Fruit fly (Drosophila melanogaster): ENCODE data around the gene pnt.

Gene pnt

DNA sequence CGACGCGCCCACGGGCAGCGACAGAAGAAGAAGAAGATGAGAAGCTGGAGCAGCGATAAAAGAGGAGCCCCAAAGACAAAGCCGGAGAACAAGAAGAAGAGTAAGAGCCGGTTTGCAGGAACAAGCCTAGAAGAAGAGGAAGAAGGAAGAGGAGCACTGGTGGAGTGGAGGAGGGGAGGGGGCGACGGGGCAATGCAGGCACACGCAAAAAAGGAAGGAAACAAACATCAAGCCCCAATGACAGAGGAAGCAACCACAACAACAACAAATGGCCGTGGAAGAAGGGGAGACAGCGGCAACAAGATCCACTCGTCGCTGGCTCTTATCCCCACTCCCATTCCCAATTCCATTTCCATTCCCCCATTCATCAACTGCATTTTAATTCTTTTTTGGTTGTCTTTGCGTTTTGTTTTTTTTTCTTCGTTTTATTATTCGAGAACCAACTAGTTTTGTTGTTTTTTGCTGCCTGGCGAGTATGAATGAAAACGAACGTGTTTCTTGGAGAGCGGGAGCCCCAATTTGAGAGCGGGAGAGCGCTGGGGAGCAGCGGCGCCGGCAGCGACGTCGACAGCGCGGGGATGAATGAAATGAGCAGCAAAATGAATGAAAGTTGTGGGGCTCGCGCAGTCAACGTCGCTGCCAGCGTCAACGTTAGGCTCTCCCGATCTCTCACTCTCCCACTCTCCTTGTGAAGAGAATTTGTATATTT, 11.8 kb downstream of the pnt start:
- no peak for TF ChIP-seq psq (optimal IDR thresholded peaks at IDR 0.05)

DNA sequence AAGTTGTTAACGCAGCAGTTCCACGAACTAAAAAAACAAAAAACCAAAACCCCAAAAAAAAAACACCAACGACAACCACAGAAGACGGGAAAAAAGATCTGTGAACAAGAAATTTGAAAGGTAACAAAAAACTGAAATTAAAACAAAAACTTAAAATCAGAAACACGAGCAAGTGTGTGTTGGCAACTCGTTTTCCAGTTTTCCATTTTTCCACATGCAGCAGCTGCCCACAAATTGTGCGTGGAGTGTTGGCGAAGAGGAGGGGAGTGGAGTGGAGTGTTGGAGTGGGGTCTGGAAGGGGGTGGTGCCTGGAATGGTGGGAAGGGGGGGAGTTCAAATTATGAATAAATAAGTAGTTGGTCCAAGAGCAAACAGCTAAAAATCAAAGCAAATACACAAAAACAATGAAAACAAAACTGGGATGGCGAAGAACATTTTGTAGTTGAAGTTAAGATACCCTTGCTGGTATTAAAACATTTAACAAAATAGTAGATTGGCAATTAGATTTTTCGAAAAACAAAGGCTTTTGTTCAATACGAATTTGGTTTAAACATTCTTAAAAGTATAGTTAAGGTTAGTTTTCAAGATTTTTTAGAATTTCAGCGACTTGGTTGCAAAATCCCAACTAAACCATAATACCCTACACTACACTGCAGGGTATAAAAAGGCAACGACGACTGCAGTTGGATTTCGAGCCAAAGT, 12.5 kb downstream of the pnt start:
- TF ChIP-seq insv (optimal IDR thresholded peaks at IDR 0.05) = no peak
- TF ChIP-seq Myc (optimal IDR thresholded peaks at IDR 0.05) = no peak
- no peak for TF ChIP-seq Sin3A (optimal IDR thresholded peaks at IDR 0.05)
- TF ChIP-seq ttk (optimal IDR thresholded peaks at IDR 0.05) = no peak
- TF ChIP-seq psq (optimal IDR thresholded peaks at IDR 0.05) = no peak
- no peak for TF ChIP-seq h (optimal IDR thresholded peaks at IDR 0.05)

DNA sequence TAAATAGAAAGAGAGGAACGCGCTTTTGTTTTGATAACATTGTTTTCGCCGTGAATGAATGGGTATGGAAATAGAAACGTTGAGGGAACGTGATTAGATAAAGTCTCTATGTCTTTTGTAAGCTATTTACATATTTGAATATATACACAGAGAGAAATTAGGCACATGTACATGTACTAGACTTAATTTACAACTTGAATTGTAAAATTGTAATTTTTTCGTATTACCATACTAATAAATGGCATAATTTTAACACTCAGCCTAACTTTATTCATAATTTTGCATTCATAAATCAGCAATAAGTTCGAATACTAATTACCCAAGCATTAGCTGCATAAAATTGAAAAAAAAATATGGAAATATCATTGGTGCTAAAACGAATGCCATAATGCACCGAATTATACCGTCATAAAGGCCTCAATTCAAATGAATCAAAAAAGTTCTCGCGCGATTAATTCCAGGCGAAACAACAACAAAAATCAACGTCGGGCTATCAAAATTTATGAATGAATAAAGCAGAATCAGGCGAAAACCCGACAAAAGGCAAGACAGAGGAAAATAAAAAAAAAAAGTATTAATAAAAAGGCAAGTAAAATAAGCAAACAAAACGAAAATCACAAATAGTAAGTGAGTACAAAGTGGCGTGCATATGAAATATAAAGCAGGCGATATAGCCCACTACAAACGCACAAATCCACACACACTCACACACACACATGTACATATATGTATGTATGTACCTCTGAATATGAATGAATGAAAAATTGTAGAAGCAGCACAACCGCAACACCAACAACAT, 13.2 kb downstream of the pnt start:
- TF ChIP-seq psq (optimal IDR thresholded peaks at IDR 0.05) = no peak

- peak; percentile 77 for TF ChIP-seq insv (optimal IDR thresholded peaks at IDR 0.05)
- TF ChIP-seq ttk (optimal IDR thresholded peaks at IDR 0.05) = no peak
- peak; percentile 30 for TF ChIP-seq h (optimal IDR thresholded peaks at IDR 0.05)
Observed at dm6 chr3R:23331865-23332367, 14.1 kb downstream of the pnt start.

DNA sequence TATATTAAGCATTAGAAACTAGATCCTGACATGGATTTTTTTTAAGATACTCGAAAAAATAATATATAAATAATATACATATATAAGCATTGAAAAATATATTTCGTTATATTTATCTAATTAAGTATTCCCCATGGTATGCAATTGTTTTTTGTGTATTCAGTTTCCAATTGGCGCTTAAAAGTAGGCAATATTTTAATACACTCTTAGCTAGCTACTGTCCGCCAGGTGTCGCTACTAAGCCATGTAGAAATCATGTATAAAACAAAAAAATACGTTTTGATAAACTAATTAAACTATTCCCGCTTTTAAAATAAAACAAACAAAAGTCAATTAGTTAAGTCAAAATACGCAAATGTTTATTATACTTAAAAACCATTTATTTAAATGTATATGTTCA, 14.7 kb downstream of the pnt start:
- TF ChIP-seq Myc (optimal IDR thresholded peaks at IDR 0.05) = no peak
- TF ChIP-seq h (optimal IDR thresholded peaks at IDR 0.05) = peak; percentile 100
- no peak for TF ChIP-seq ttk (optimal IDR thresholded peaks at IDR 0.05)
- TF ChIP-seq Sin3A (optimal IDR thresholded peaks at IDR 0.05) = no peak
- TF ChIP-seq insv (optimal IDR thresholded peaks at IDR 0.05) = no peak
- TF ChIP-seq psq (optimal IDR thresholded peaks at IDR 0.05) = no peak

- TF ChIP-seq ttk (optimal IDR thresholded peaks at IDR 0.05) (no peak), psq (optimal IDR thresholded peaks at IDR 0.05) (no peak), insv (optimal IDR thresholded peaks at IDR 0.05) (peak; percentile 74), h (optimal IDR thresholded peaks at IDR 0.05) (peak; percentile 81)
Observed at dm6 chr3R:23327707-23328106, 18.3 kb downstream of the pnt start.

DNA sequence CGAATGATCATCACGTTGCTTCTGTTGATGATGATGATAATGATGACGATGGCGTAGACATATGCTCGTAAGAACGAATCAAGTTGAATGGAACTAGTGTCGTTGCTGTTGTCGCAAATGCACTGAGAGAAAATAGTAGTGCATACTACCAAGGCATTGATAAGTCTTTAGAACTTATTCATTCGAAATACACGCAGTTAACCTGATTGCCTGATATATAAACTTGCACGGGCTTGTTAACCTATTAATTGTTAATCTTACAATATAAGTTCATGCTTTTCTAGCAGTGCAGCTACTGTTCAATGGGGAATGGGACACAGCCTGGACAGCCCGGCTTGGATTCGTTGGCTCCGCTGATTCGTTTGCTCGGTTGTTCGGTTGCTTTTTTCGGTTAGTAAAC, 19.7 kb downstream of the pnt start:
- no peak for TF ChIP-seq Sin3A (optimal IDR thresholded peaks at IDR 0.05)

- TF ChIP-seq insv (optimal IDR thresholded peaks at IDR 0.05) = no peak
Observed at dm6 chr3R:23325710-23326109, 20.3 kb downstream of the pnt start.

DNA sequence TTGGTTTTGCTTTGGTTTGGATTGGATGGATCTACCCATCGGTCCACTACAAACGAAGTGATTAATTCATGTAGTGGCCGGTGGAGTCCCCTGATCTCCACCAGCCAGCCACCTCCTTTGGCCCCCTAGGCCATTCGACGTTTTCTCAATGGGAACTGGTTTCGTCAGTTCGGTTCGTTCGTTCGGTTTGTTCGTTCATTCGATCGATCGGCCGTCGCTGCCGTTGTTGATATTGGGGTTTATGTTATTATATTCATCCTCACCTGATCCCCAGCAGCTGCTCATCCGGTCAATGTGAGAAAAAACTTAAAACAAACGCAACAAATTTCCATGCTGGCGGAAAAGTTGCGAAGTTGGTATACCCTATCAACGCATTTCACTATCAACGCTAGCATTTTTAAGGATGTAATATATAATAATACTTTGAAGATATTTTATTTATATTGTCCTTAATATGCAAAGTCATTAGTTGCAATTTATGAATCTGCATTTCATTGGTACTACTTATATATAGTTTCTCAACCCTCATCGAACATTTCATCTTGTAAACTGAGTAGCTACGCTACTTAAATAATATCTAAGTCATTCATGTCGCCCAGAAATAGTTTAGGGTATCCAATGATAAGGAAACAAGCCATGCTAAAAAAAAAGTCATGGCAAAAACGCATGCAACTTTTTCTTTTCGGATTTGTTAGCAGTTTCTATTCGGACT, 22.2 kb downstream of the pnt start:
- no peak for TF ChIP-seq Myc (optimal IDR thresholded peaks at IDR 0.05)
- TF ChIP-seq Sin3A (optimal IDR thresholded peaks at IDR 0.05) = no peak
- no peak for TF ChIP-seq insv (optimal IDR thresholded peaks at IDR 0.05)
- no peak for TF ChIP-seq psq (optimal IDR thresholded peaks at IDR 0.05)
- no peak for TF ChIP-seq ttk (optimal IDR thresholded peaks at IDR 0.05)

dm6 chr3R:23320251-23320650, 25.7 kb downstream of the pnt start:
- TF ChIP-seq Myc (optimal IDR thresholded peaks at IDR 0.05) (no peak), h (optimal IDR thresholded peaks at IDR 0.05) (peak; percentile 45)

dm6 chr3R:23318928-23319327, 27.0 kb downstream of the pnt start:
- TF ChIP-seq insv (optimal IDR thresholded peaks at IDR 0.05) (no peak), Sin3A (optimal IDR thresholded peaks at IDR 0.05) (no peak), ttk (optimal IDR thresholded peaks at IDR 0.05) (no peak), Myc (optimal IDR thresholded peaks at IDR 0.05) (no peak), h (optimal IDR thresholded peaks at IDR 0.05) (no peak), psq (optimal IDR thresholded peaks at IDR 0.05) (no peak)

dm6 chr3R:23316867-23317266, 29.1 kb downstream of the pnt start:
- TF ChIP-seq h (optimal IDR thresholded peaks at IDR 0.05) = no peak

DNA sequence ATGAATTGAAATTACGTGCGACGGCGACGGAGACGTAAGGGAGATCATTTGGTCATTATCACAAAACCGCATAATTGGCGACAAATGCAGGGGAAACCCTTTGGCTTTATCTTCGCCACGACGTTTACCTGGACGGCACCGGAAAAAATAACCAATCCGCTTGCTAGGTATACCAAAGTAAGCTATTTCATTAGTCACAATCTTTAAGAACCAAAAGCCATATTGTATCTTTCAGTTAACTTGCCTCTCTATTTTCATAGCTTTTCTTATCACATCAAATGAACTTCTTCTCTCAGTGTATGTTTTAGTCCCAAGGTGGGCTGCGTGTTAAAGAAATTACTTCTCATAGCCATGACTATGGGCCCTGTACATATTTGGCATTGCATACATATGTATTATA, 30.3 kb downstream of the pnt start:
- TF ChIP-seq Sin3A (optimal IDR thresholded peaks at IDR 0.05) = no peak

Data from Kc167 (cell line).